Fruit fly (Drosophila melanogaster): ENCODE measurements around the gene CG14628.
A peak's percentile ranks its signal among the peaks of the same experiment; 100 is the strongest.

Gene CG14628

dm6 chrX:1145344-1145743, at the start of gene CG14628:
Gene CG14628, plus strand, starts transcription at chrX:1145644.
- TF ChIP-seq CG33017 (tag; optimal IDR thresholded peaks at IDR 0.05) (no peak), Hr96 (GFP tag; optimal IDR thresholded peaks at IDR 0.05) (no peak), CG1620 (GFP tag; optimal IDR thresholded peaks at IDR 0.05) (no peak), CG7045 (GFP tag; optimal IDR thresholded peaks at IDR 0.05) (no peak), kay (GFP tag; ENCODE audit: borderline replicate concordance) (no peak), Mnt (GFP tag; optimal IDR thresholded peaks at IDR 0.05) (no peak), CG14711 (tag; optimal IDR thresholded peaks at IDR 0.05) (no peak), toe (GFP tag; optimal IDR thresholded peaks at IDR 0.05) (no peak)

- no peak for TF ChIP-seq toe (GFP tag; optimal IDR thresholded peaks at IDR 0.05)
Observed at dm6 chrX:1099643-1100042, 45.8 kb upstream of the CG14628 start.

dm6 chrX:1103833-1104232, 41.6 kb upstream of the CG14628 start:
- TF ChIP-seq cnc (optimal IDR thresholded peaks at IDR 0.05) (no peak), tj (GFP tag; optimal IDR thresholded peaks at IDR 0.05) (no peak), CG11617 (GFP tag; optimal IDR thresholded peaks at IDR 0.05) (no peak)

dm6 chrX:1107552-1107951, 37.9 kb upstream of the CG14628 start:
- TF ChIP-seq bab1 (GFP tag; optimal IDR thresholded peaks at IDR 0.05) (no peak), pad (GFP tag; optimal IDR thresholded peaks at IDR 0.05) (no peak)

- TF ChIP-seq cnc (optimal IDR thresholded peaks at IDR 0.05) (no peak), Crg-1 (GFP tag; optimal IDR thresholded peaks at IDR 0.05) (no peak), kay (GFP tag; ENCODE audit: borderline replicate concordance) (peak; percentile 19)
Observed at dm6 chrX:1109302-1109701, 36.1 kb upstream of the CG14628 start.

- TF ChIP-seq Crg-1 (GFP tag; optimal IDR thresholded peaks at IDR 0.05), result no peak
Observed at dm6 chrX:1110185-1110584, 35.3 kb upstream of the CG14628 start.

dm6 chrX:1119174-1119573, 26.3 kb upstream of the CG14628 start:
- TF ChIP-seq CG7045 (GFP tag; optimal IDR thresholded peaks at IDR 0.05), result peak; percentile 50
- TF ChIP-seq CG12768 (GFP tag; optimal IDR thresholded peaks at IDR 0.05), result peak; percentile 9
- peak; percentile 35 for TF ChIP-seq Hr96 (GFP tag; optimal IDR thresholded peaks at IDR 0.05)
- TF ChIP-seq bab1 (GFP tag; optimal IDR thresholded peaks at IDR 0.05), result no peak
- no peak for TF ChIP-seq CG7101 (tag; optimal IDR thresholded peaks at IDR 0.05)

- TF ChIP-seq CG11617 (GFP tag; optimal IDR thresholded peaks at IDR 0.05) (no peak), CG14711 (tag; optimal IDR thresholded peaks at IDR 0.05) (no peak), cic (GFP tag; optimal IDR thresholded peaks at IDR 0.05) (no peak), kay (GFP tag; ENCODE audit: borderline replicate concordance) (no peak), pad (GFP tag; optimal IDR thresholded peaks at IDR 0.05) (no peak)
Observed at dm6 chrX:1120394-1120793, 25.1 kb upstream of the CG14628 start.

- no peak for TF ChIP-seq CG7045 (GFP tag; optimal IDR thresholded peaks at IDR 0.05)
- no peak for TF ChIP-seq CG7101 (tag; optimal IDR thresholded peaks at IDR 0.05)
- TF ChIP-seq Hr96 (GFP tag; optimal IDR thresholded peaks at IDR 0.05), result no peak
- TF ChIP-seq tj (GFP tag; optimal IDR thresholded peaks at IDR 0.05), result no peak
- TF ChIP-seq kay (GFP tag; ENCODE audit: borderline replicate concordance), result no peak
- TF ChIP-seq cic (GFP tag; optimal IDR thresholded peaks at IDR 0.05), result no peak
- TF ChIP-seq CG5204 (GFP tag; optimal IDR thresholded peaks at IDR 0.05), result no peak
- no peak for TF ChIP-seq Mnt (GFP tag; optimal IDR thresholded peaks at IDR 0.05)
- no peak for TF ChIP-seq Crg-1 (GFP tag; optimal IDR thresholded peaks at IDR 0.05)
- TF ChIP-seq cnc (optimal IDR thresholded peaks at IDR 0.05), result no peak
- TF ChIP-seq bab1 (GFP tag; optimal IDR thresholded peaks at IDR 0.05), result no peak
- TF ChIP-seq CG1620 (GFP tag; optimal IDR thresholded peaks at IDR 0.05), result no peak
Observed at dm6 chrX:1120896-1121295, 24.5 kb upstream of the CG14628 start.

- TF ChIP-seq Crg-1 (GFP tag; optimal IDR thresholded peaks at IDR 0.05) (no peak), tj (GFP tag; optimal IDR thresholded peaks at IDR 0.05) (no peak), Mnt (GFP tag; optimal IDR thresholded peaks at IDR 0.05) (no peak), CG11617 (GFP tag; optimal IDR thresholded peaks at IDR 0.05) (no peak), bab1 (GFP tag; optimal IDR thresholded peaks at IDR 0.05) (no peak), kay (GFP tag; ENCODE audit: borderline replicate concordance) (no peak), CG33017 (tag; optimal IDR thresholded peaks at IDR 0.05) (no peak), CG7045 (GFP tag; optimal IDR thresholded peaks at IDR 0.05) (no peak), cic (GFP tag; optimal IDR thresholded peaks at IDR 0.05) (no peak), Clk (GFP tag; optimal IDR thresholded peaks at IDR 0.05) (no peak), ovo (GFP tag; optimal IDR thresholded peaks at IDR 0.05) (no peak), Hr96 (GFP tag; optimal IDR thresholded peaks at IDR 0.05) (no peak), CG1620 (GFP tag; optimal IDR thresholded peaks at IDR 0.05) (no peak), cnc (optimal IDR thresholded peaks at IDR 0.05) (no peak), pad (GFP tag; optimal IDR thresholded peaks at IDR 0.05) (no peak), CG14711 (tag; optimal IDR thresholded peaks at IDR 0.05) (no peak)
Observed at dm6 chrX:1123381-1123780, 22.1 kb upstream of the CG14628 start.

Measured in whole organism, adult.